Fruit fly (Drosophila melanogaster) whole organism, adult: Measurements from ENCODE around the gene CG34325.

Experiments
- CG11617 ChIP-seq: fragments of 200-800 bp; sonication (Bioruptor generic); optimal IDR thresholded peaks from 2 replicates; lab custom pipeline; 2017; ENCODE audit warnings: mild to moderate bottlenecking, missing biosample characterization, missing genetic modification reagents, missing genetic modification characterization
- CG12768 ChIP-seq: fragments of 200-800 bp; sonication (Bioruptor generic); optimal IDR thresholded peaks from 2 replicates; lab custom pipeline; 2017; ENCODE audit warnings: missing biosample characterization, missing genetic modification characterization, mild to moderate bottlenecking, moderate library complexity, missing genetic modification reagents
- CG14711 ChIP-seq: fragments of 200-800 bp; sonication (Bioruptor generic); optimal IDR thresholded peaks from 2 replicates; lab custom pipeline; 2018; ENCODE audit warnings: missing biosample characterization, mild to moderate bottlenecking, missing genetic modification characterization, moderate library complexity
- CG1620 ChIP-seq: fragments of 200-800 bp; sonication (Bioruptor generic); optimal IDR thresholded peaks from 2 replicates; lab custom pipeline; 2016; ENCODE audit warnings: missing biosample characterization, missing genetic modification characterization
- CG33017 ChIP-seq: fragments of 200-800 bp; sonication (Bioruptor generic); optimal IDR thresholded peaks from 2 replicates; lab custom pipeline; 2018; ENCODE audit warnings: missing biosample characterization, mild to moderate bottlenecking, missing genetic modification characterization, moderate library complexity
- CG5204 ChIP-seq: fragments of 200-800 bp; sonication (Bioruptor generic); optimal IDR thresholded peaks from 2 replicates; lab custom pipeline; 2016; ENCODE audit warnings: missing biosample characterization, missing genetic modification characterization
- CG7045 ChIP-seq: fragments of 200-800 bp; sonication (Bioruptor generic); optimal IDR thresholded peaks from 2 replicates; lab custom pipeline; 2017; ENCODE audit warnings: missing biosample characterization, mild to moderate bottlenecking, missing genetic modification characterization
- CG7101 ChIP-seq: fragments of 200-800 bp; sonication (Bioruptor generic); optimal IDR thresholded peaks from 2 replicates; lab custom pipeline; 2018; ENCODE audit warnings: missing biosample characterization, mild to moderate bottlenecking, missing genetic modification characterization, moderate library complexity
- Clk ChIP-seq: fragments of 200-800 bp; sonication (Bioruptor generic); optimal IDR thresholded peaks from 2 replicates; lab custom pipeline; 2017; ENCODE audit warnings: missing biosample characterization, missing genetic modification characterization
- Crg-1 ChIP-seq: fragments of 200-800 bp; sonication (Bioruptor generic); optimal IDR thresholded peaks from 2 replicates; lab custom pipeline; 2016; ENCODE audit warnings: missing biosample characterization, missing genetic modification characterization
- Hr96 ChIP-seq: fragments of 200-800 bp; sonication (Bioruptor generic); optimal IDR thresholded peaks from 2 replicates; lab custom pipeline; 2016; ENCODE audit warnings: missing biosample characterization, missing genetic modification characterization
- Mnt ChIP-seq: fragments of 200-800 bp; sonication (Bioruptor generic); optimal IDR thresholded peaks from 2 replicates; lab custom pipeline; 2016; ENCODE audit warnings: missing biosample characterization, mild to moderate bottlenecking, missing genetic modification characterization
- bab1 ChIP-seq: fragments of 200-800 bp; sonication (Bioruptor generic); optimal IDR thresholded peaks from 3 replicates; lab custom pipeline; 2019; ENCODE audit warnings: missing biosample characterization, mild to moderate bottlenecking, missing genetic modification characterization, moderate library complexity
- cic ChIP-seq: fragments of 200-800 bp; sonication (Bioruptor generic); optimal IDR thresholded peaks from 2 replicates; lab custom pipeline; 2017; ENCODE audit warnings: missing biosample characterization, mild to moderate bottlenecking, missing genetic modification characterization, moderate library complexity
- cnc ChIP-seq, 2 experiments: fragments of >200 bp; optimal IDR thresholded peaks; 2 replicates each; lab custom pipeline; 2017
- kay ChIP-seq: fragments of 200-800 bp; sonication (Bioruptor generic); peaks from one replicate; lab custom pipeline; 2016; ENCODE audit warnings: missing biosample characterization, missing genetic modification characterization, borderline replicate concordance
- ovo ChIP-seq: fragments of 200-800 bp; sonication (Bioruptor generic); optimal IDR thresholded peaks from 2 replicates; lab custom pipeline; 2016; ENCODE audit warnings: missing biosample characterization, missing genetic modification characterization
- pad ChIP-seq: fragments of 200-800 bp; sonication (Bioruptor generic); optimal IDR thresholded peaks from 3 replicates; lab custom pipeline; 2017; ENCODE audit warnings: missing biosample characterization, missing genetic modification characterization, mild to moderate bottlenecking, moderate library complexity, missing genetic modification reagents
- tj ChIP-seq: fragments of 200-800 bp; sonication (Bioruptor generic); optimal IDR thresholded peaks from 3 replicates; lab custom pipeline; 2017; ENCODE audit warnings: missing biosample characterization, mild to moderate bottlenecking, missing genetic modification characterization, moderate library complexity
- toe ChIP-seq: fragments of 200-800 bp; sonication (Bioruptor generic); optimal IDR thresholded peaks from 2 replicates; lab custom pipeline; 2016; ENCODE audit warnings: missing biosample characterization, missing genetic modification characterization

Gene CG34325

dm6 chrX:16690499-16690898 is 30.7 kb downstream of the CG34325 start:
- TF ChIP-seq CG7101, result no peak
- no peak for TF ChIP-seq CG11617 (GFP tag; lab: Kevin White, UChicago)
- TF ChIP-seq CG5204 (GFP tag; lab: Kevin White, UChicago), result no peak
- TF ChIP-seq kay (GFP tag; lab: Kevin White, UChicago), result no peak
- no peak for TF ChIP-seq bab1
- no peak for TF ChIP-seq tj (GFP tag; lab: Kevin White, UChicago)
- no peak for TF ChIP-seq CG1620 (GFP tag; lab: Kevin White, UChicago)
- TF ChIP-seq ovo (GFP tag; lab: Kevin White, UChicago), result no peak
- TF ChIP-seq CG14711, result no peak

- TF ChIP-seq tj (GFP tag; lab: Kevin White, UChicago) (no peak), bab1 (no peak), Mnt (GFP tag; lab: Kevin White, UChicago) (no peak), CG7045 (GFP tag; lab: Kevin White, UChicago) (no peak), kay (GFP tag; lab: Kevin White, UChicago) (no peak), CG12768 (GFP tag; lab: Kevin White, UChicago) (no peak), Clk (GFP tag; lab: Kevin White, UChicago) (no peak), pad (GFP tag; lab: Kevin White, UChicago) (no peak), ovo (GFP tag; lab: Kevin White, UChicago) (no peak), CG33017 (tag; lab: Kevin White, UChicago) (no peak), CG5204 (GFP tag; lab: Kevin White, UChicago) (no peak), CG1620 (GFP tag; lab: Kevin White, UChicago) (no peak), Crg-1 (GFP tag; lab: Kevin White, UChicago) (no peak), toe (GFP tag; lab: Kevin White, UChicago) (no peak)
Observed at dm6 chrX:16689966-16690365, 31.2 kb downstream of the CG34325 start.

dm6 chrX:16689339-16689738 is 31.9 kb downstream of the CG34325 start:
- TF ChIP-seq kay (GFP tag; lab: Kevin White, UChicago) (no peak), cic (GFP tag; lab: Kevin White, UChicago) (no peak), tj (GFP tag; lab: Kevin White, UChicago) (peak; percentile 56), Mnt (GFP tag; lab: Kevin White, UChicago) (no peak), cnc (optimal IDR thresholded peaks at IDR 0.05; lab: Kevin White, UChicago) (no peak), bab1 (no peak), CG11617 (GFP tag; lab: Kevin White, UChicago) (no peak)

dm6 chrX:16688106-16688459 is 33.1 kb downstream of the CG34325 start:
- TF ChIP-seq CG5204 (GFP tag; lab: Kevin White, UChicago) (no peak), Crg-1 (GFP tag; lab: Kevin White, UChicago) (no peak), cnc (optimal IDR thresholded peaks at IDR 0.05; lab: Kevin White, UChicago) (no peak), CG7101 (no peak), ovo (GFP tag; lab: Kevin White, UChicago) (no peak), CG11617 (GFP tag; lab: Kevin White, UChicago) (no peak), CG1620 (GFP tag; lab: Kevin White, UChicago) (no peak), CG14711 (no peak), kay (GFP tag; lab: Kevin White, UChicago) (no peak), bab1 (no peak), CG33017 (tag; lab: Kevin White, UChicago) (no peak), CG7045 (GFP tag; lab: Kevin White, UChicago) (no peak), CG12768 (GFP tag; lab: Kevin White, UChicago) (no peak)

- TF ChIP-seq toe (GFP tag; lab: Kevin White, UChicago), result peak; percentile 25
- no peak for TF ChIP-seq CG5204 (GFP tag; lab: Kevin White, UChicago)
- TF ChIP-seq Hr96 (GFP tag; lab: Kevin White, UChicago), result no peak
- no peak for TF ChIP-seq CG14711
- TF ChIP-seq pad (GFP tag; lab: Kevin White, UChicago), result no peak
- TF ChIP-seq cic (GFP tag; lab: Kevin White, UChicago), result no peak
Observed at dm6 chrX:16687400-16688105, 33.7 kb downstream of the CG34325 start.

- TF ChIP-seq CG7101, result no peak
- no peak for TF ChIP-seq Hr96 (GFP tag; lab: Kevin White, UChicago)
- no peak for TF ChIP-seq toe (GFP tag; lab: Kevin White, UChicago)
- TF ChIP-seq cnc (optimal IDR thresholded peaks at IDR 0.05; lab: Kevin White, UChicago), result no peak
- no peak for TF ChIP-seq tj (GFP tag; lab: Kevin White, UChicago)
- TF ChIP-seq CG11617 (GFP tag; lab: Kevin White, UChicago), result no peak
- no peak for TF ChIP-seq CG33017 (tag; lab: Kevin White, UChicago)
- TF ChIP-seq CG1620 (GFP tag; lab: Kevin White, UChicago), result no peak
- TF ChIP-seq bab1, result no peak
- TF ChIP-seq Mnt (GFP tag; lab: Kevin White, UChicago), result no peak
- TF ChIP-seq Crg-1 (GFP tag; lab: Kevin White, UChicago), result no peak
- no peak for TF ChIP-seq ovo (GFP tag; lab: Kevin White, UChicago)
- no peak for TF ChIP-seq CG7045 (GFP tag; lab: Kevin White, UChicago)
Observed at dm6 chrX:16683765-16684164, 37.4 kb downstream of the CG34325 start, which contains the start of gene Axs. Gene Axs (minus strand): TSS chrX:16683895.
